Fruit fly (Drosophila melanogaster) whole organism, embryonic: ENCODE results near the gene CG15515.

ENCODE experiments used
- CG10147 ChIP-seq: fragments of 200-800 bp; sonication (Bioruptor generic); optimal IDR thresholded peaks from 2 replicates; lab custom pipeline; 2019; ENCODE audit warnings: missing biosample characterization, mild to moderate bottlenecking, missing genetic modification characterization, moderate library complexity
- CG10267 ChIP-seq: fragments of 200-800 bp; sonication (Bioruptor generic); optimal IDR thresholded peaks from 2 replicates; lab custom pipeline; 2018; ENCODE audit warnings: missing biosample characterization, mild to moderate bottlenecking, missing genetic modification characterization, moderate library complexity
- CG13287 ChIP-seq: fragments of 200-800 bp; sonication (Bioruptor generic); IDR thresholded peaks from 2 replicates; pipeline ENCODE4 v1.3.6; 2022; ENCODE audit warnings: missing biosample characterization, missing genetic modification characterization; ENCODE audit not compliant: partially characterized antibody
- CG13775 ChIP-seq: fragments of 200-800 bp; sonication (Bioruptor generic); optimal IDR thresholded peaks from 3 replicates; lab custom pipeline; 2017; ENCODE audit warnings: missing biosample characterization, mild to moderate bottlenecking, missing genetic modification characterization
- CG14050 ChIP-seq: fragments of 200-800 bp; sonication (Bioruptor generic); IDR thresholded peaks from 3 replicates; pipeline ENCODE4 v1.3.6; 2022; ENCODE audit warnings: missing biosample characterization, missing genetic modification characterization
- CG14710 ChIP-seq: fragments of 200-800 bp; sonication (Bioruptor generic); optimal IDR thresholded peaks from 3 replicates; lab custom pipeline; 2019; ENCODE audit warnings: missing biosample characterization, mild to moderate bottlenecking, missing genetic modification characterization, moderate library complexity
- CG15696 ChIP-seq: fragments of 200-800 bp; sonication (Bioruptor generic); optimal IDR thresholded peaks from 2 replicates; lab custom pipeline; 2019; ENCODE audit warnings: missing biosample characterization, mild to moderate bottlenecking, missing genetic modification characterization, moderate library complexity
- CG1647 ChIP-seq: fragments of 200-800 bp; sonication (Bioruptor generic); optimal IDR thresholded peaks from 3 replicates; lab custom pipeline; 2016; ENCODE audit warnings: missing biosample characterization, missing genetic modification characterization
- CG16779 ChIP-seq: fragments of 200-800 bp; sonication (Bioruptor generic); IDR thresholded peaks from 2 replicates; pipeline ENCODE4 v1.3.6; 2022; ENCODE audit warnings: missing biosample characterization, missing genetic modification characterization
- CG16863 ChIP-seq: fragments of 200-800 bp; sonication (Bioruptor generic); optimal IDR thresholded peaks from 3 replicates; lab custom pipeline; 2016; ENCODE audit warnings: missing biosample characterization, missing genetic modification characterization
- CG17802 ChIP-seq: fragments of 200-800 bp; sonication (Bioruptor generic); optimal IDR thresholded peaks from 2 replicates; lab custom pipeline; 2018; ENCODE audit warnings: missing biosample characterization, mild to moderate bottlenecking, missing genetic modification characterization, moderate library complexity
- CG3838 ChIP-seq: fragments of 200-800 bp; sonication (Bioruptor generic); optimal IDR thresholded peaks from 3 replicates; lab custom pipeline; 2016; ENCODE audit warnings: missing biosample characterization, missing genetic modification characterization
- CG4730 ChIP-seq: fragments of 200-800 bp; sonication (Bioruptor generic); IDR thresholded peaks from 2 replicates; pipeline ENCODE4 v1.3.6; 2022; ENCODE audit warnings: missing biosample characterization, missing genetic modification characterization
- CG5953 ChIP-seq: fragments of 200-800 bp; sonication (Bioruptor generic); IDR thresholded peaks from 2 replicates; pipeline ENCODE4 v1.3.6; 2022; ENCODE audit warnings: missing biosample characterization, missing genetic modification characterization
- CG6683 ChIP-seq: fragments of 200-800 bp; sonication (Bioruptor generic); optimal IDR thresholded peaks from 2 replicates; lab custom pipeline; 2017; ENCODE audit warnings: missing biosample characterization, mild to moderate bottlenecking, missing genetic modification characterization, missing genetic modification reagents
- CG6813 ChIP-seq: fragments of 200-800 bp; sonication (Bioruptor generic); optimal IDR thresholded peaks from 2 replicates; lab custom pipeline; 2017; ENCODE audit warnings: missing biosample characterization, missing genetic modification characterization, mild to moderate bottlenecking, moderate library complexity, missing genetic modification reagents
- CG7839 ChIP-seq: fragments of 200-800 bp; sonication (Bioruptor generic); optimal IDR thresholded peaks from 3 replicates; lab custom pipeline; 2018; ENCODE audit warnings: missing biosample characterization, mild to moderate bottlenecking, missing genetic modification characterization, moderate library complexity
- CG9609 ChIP-seq: fragments of 200-800 bp; sonication (Bioruptor generic); optimal IDR thresholded peaks from 3 replicates; lab custom pipeline; 2016; ENCODE audit warnings: missing biosample characterization, missing genetic modification characterization
- CG9797 ChIP-seq: fragments of 200-800 bp; sonication (Bioruptor generic); optimal IDR thresholded peaks from 3 replicates; lab custom pipeline; 2018; ENCODE audit warnings: missing biosample characterization, mild to moderate bottlenecking, missing genetic modification characterization
- Dp ChIP-seq: fragments of 200-800 bp; sonication (Bioruptor generic); optimal IDR thresholded peaks from 2 replicates; lab custom pipeline; 2018; ENCODE audit warnings: missing biosample characterization, mild to moderate bottlenecking, missing genetic modification characterization, moderate library complexity
- Dref ChIP-seq: fragments of 200-800 bp; sonication (Bioruptor generic); IDR thresholded peaks from 2 replicates; pipeline ENCODE4 v1.3.6; 2022; ENCODE audit warnings: missing biosample characterization, missing genetic modification characterization
- E2f1 ChIP-seq: fragments of 200-800 bp; sonication (Bioruptor generic); IDR thresholded peaks from 2 replicates; pipeline ENCODE4 v1.3.6; 2022; ENCODE audit warnings: missing biosample characterization, missing genetic modification characterization
- Elba2 ChIP-seq: fragments of 200-800 bp; sonication (Bioruptor generic); optimal IDR thresholded peaks from 3 replicates; lab custom pipeline; 2016; ENCODE audit warnings: missing biosample characterization, missing genetic modification characterization
- Hand ChIP-seq: fragments of 200-800 bp; sonication (Bioruptor generic); optimal IDR thresholded peaks from 2 replicates; lab custom pipeline; 2017; ENCODE audit warnings: mild to moderate bottlenecking, missing biosample characterization, missing genetic modification reagents, missing genetic modification characterization
- HmgD ChIP-seq: fragments of 200-800 bp; sonication (Bioruptor generic); optimal IDR thresholded peaks from 3 replicates; lab custom pipeline; 2016; ENCODE audit warnings: missing biosample characterization, missing genetic modification characterization
- Hr51 ChIP-seq, 2 experiments: fragments of 200-800 bp; sonication (Bioruptor generic); optimal IDR thresholded peaks; 2 replicates in 1 of 2; 3 replicates in 1 of 2; lab custom pipeline; 2016 to 2018; ENCODE audit warnings: missing biosample characterization in 2 of 2, missing genetic modification characterization in 2 of 2, mild to moderate bottlenecking in 1 of 2, moderate library complexity in 1 of 2
- Meics ChIP-seq: fragments of 200-800 bp; sonication (Bioruptor generic); optimal IDR thresholded peaks from 2 replicates; lab custom pipeline; 2017; ENCODE audit warnings: missing biosample characterization, mild to moderate bottlenecking, missing genetic modification characterization
- Myb ChIP-seq: fragments of 200-800 bp; sonication (Bioruptor generic); optimal IDR thresholded peaks from 2 replicates; lab custom pipeline; 2016; ENCODE audit warnings: missing biosample characterization, missing genetic modification characterization
- Pdp1 ChIP-seq, 2 experiments: fragments of 200-800 bp; sonication (Bioruptor generic); optimal IDR thresholded peaks; 3 replicates each; lab custom pipeline; 2016; ENCODE audit warnings: missing biosample characterization in 2 of 2, missing genetic modification characterization in 2 of 2, mild to moderate bottlenecking in 1 of 2, moderate library complexity in 1 of 2
- ab ChIP-seq: fragments of 200-800 bp; sonication (Bioruptor generic); optimal IDR thresholded peaks from 2 replicates; lab custom pipeline; 2016; ENCODE audit warnings: missing biosample characterization, missing genetic modification characterization
- aop ChIP-seq: fragments of 200-800 bp; sonication (Bioruptor generic); IDR thresholded peaks from 2 replicates; pipeline ENCODE4 v1.3.6; 2022; ENCODE audit warnings: missing biosample characterization, missing genetic modification characterization
- br ChIP-seq: fragments of >200 bp; optimal IDR thresholded peaks from 2 replicates; lab custom pipeline; 2017
- bsh ChIP-seq, 2 experiments: fragments of 200-800 bp; sonication (Bioruptor generic); optimal IDR thresholded peaks; 2 replicates each; lab custom pipeline; 2017 to 2018; ENCODE audit warnings: mild to moderate bottlenecking in 2 of 2, missing biosample characterization in 2 of 2, missing genetic modification characterization in 2 of 2, moderate library complexity in 1 of 2
- cas ChIP-seq: fragments of 200-800 bp; sonication (Bioruptor generic); IDR thresholded peaks from 2 replicates; pipeline ENCODE4 v1.3.6; 2022; ENCODE audit warnings: missing biosample characterization, missing genetic modification characterization
- dan ChIP-seq: fragments of 200-800 bp; sonication (Bioruptor generic); IDR thresholded peaks from 2 replicates; pipeline ENCODE4 v1.3.6; 2022; ENCODE audit warnings: missing biosample characterization, missing genetic modification characterization
- emc ChIP-seq: fragments of 200-800 bp; sonication (Bioruptor generic); optimal IDR thresholded peaks from 2 replicates; lab custom pipeline; 2016; ENCODE audit warnings: missing biosample characterization, missing genetic modification characterization
- ewg ChIP-seq: fragments of 200-800 bp; sonication (Bioruptor generic); optimal IDR thresholded peaks from 3 replicates; lab custom pipeline; 2017; ENCODE audit warnings: mild to moderate bottlenecking, missing biosample characterization, missing genetic modification reagents, missing genetic modification characterization
- gsb ChIP-seq: fragments of 200-800 bp; sonication (Bioruptor generic); IDR thresholded peaks from 2 replicates; pipeline ENCODE4 v1.3.6; 2022; ENCODE audit warnings: missing biosample characterization, missing genetic modification characterization
- jing ChIP-seq: fragments of 200-800 bp; sonication (Bioruptor generic); optimal IDR thresholded peaks from 2 replicates; lab custom pipeline; 2018; ENCODE audit warnings: missing biosample characterization, mild to moderate bottlenecking, missing genetic modification characterization
- lmd ChIP-seq: fragments of 200-800 bp; sonication (Bioruptor generic); IDR thresholded peaks from 2 replicates; pipeline ENCODE4 v1.3.6; 2022; ENCODE audit warnings: missing biosample characterization, missing genetic modification characterization
- maf-S ChIP-seq: fragments of 200-800 bp; sonication (Bioruptor generic); optimal IDR thresholded peaks from 2 replicates; lab custom pipeline; 2016; ENCODE audit warnings: missing biosample characterization, missing genetic modification characterization
- nau ChIP-seq: fragments of 200-800 bp; sonication (Bioruptor generic); optimal IDR thresholded peaks from 3 replicates; lab custom pipeline; 2017; ENCODE audit warnings: missing biosample characterization, mild to moderate bottlenecking, missing genetic modification characterization, missing genetic modification reagents
- nerfin-1 ChIP-seq: fragments of 200-800 bp; sonication (Bioruptor generic); optimal IDR thresholded peaks from 3 replicates; lab custom pipeline; 2019; ENCODE audit warnings: missing biosample characterization, mild to moderate bottlenecking, missing genetic modification characterization, moderate library complexity
- phol ChIP-seq: fragments of 200-800 bp; sonication (Bioruptor generic); optimal IDR thresholded peaks from 3 replicates; lab custom pipeline; 2018; ENCODE audit warnings: missing biosample characterization, mild to moderate bottlenecking, missing genetic modification characterization, moderate library complexity
- pita ChIP-seq: fragments of 200-800 bp; sonication (Bioruptor generic); optimal IDR thresholded peaks from 2 replicates; lab custom pipeline; 2017; ENCODE audit warnings: missing biosample characterization, mild to moderate bottlenecking, missing genetic modification characterization
- pzg ChIP-seq: fragments of 200-800 bp; sonication (Bioruptor generic); optimal IDR thresholded peaks from 3 replicates; lab custom pipeline; 2018; ENCODE audit warnings: missing biosample characterization, mild to moderate bottlenecking, missing genetic modification characterization, moderate library complexity
- rib ChIP-seq: fragments of 200-800 bp; sonication (Bioruptor generic); IDR thresholded peaks from 2 replicates; pipeline ENCODE4 v1.3.6; 2022; ENCODE audit warnings: missing biosample characterization, missing genetic modification characterization
- schlank ChIP-seq: fragments of 200-800 bp; sonication (Bioruptor generic); optimal IDR thresholded peaks from 2 replicates; lab custom pipeline; 2018; ENCODE audit warnings: missing biosample characterization, mild to moderate bottlenecking, missing genetic modification characterization
- shn ChIP-seq: fragments of 200-800 bp; sonication (Bioruptor generic); optimal IDR thresholded peaks from 3 replicates; lab custom pipeline; 2016; ENCODE audit warnings: missing biosample characterization, missing genetic modification characterization
- sna ChIP-seq: fragments of 200-800 bp; sonication (Bioruptor generic); IDR thresholded peaks from 2 replicates; pipeline ENCODE4 v1.3.6; 2022; ENCODE audit warnings: missing biosample characterization, missing genetic modification characterization; ENCODE audit not compliant: partially characterized antibody
- sug ChIP-seq: fragments of 200-800 bp; optimal IDR thresholded peaks from 2 replicates; lab custom pipeline; 2019; ENCODE audit warnings: missing biosample characterization, mild to moderate bottlenecking, missing genetic modification characterization, moderate library complexity

The CG15515 gene

dm6 chr3R:29933007-29933464 is 27.8 kb downstream of the CG15515 start, which contains the start of the genes Cog7, CG42557 and CG42558 (continued):
- TF ChIP-seq CG16779 (no peak), CG5953 (GFP tag; lab: Robert Waterston, UW) (no peak), cas (no peak), gsb (no peak), bsh (GFP tag; optimal IDR thresholded peaks at IDR 0.05; lab: Kevin White, UChicago) (no peak), jing (GFP tag; lab: Kevin White, UChicago) (no peak), CG10267 (no peak), aop (no peak), CG13287 (GFP tag; lab: Robert Waterston, UW) (peak; percentile 57; the same call in 1 of the 2 replicates), CG9797 (peak; percentile 70), sna (GFP tag; lab: Robert Waterston, UW) (no peak), HmgD (GFP tag; lab: Kevin White, UChicago) (no peak), CG9609 (GFP tag; lab: Kevin White, UChicago) (no peak), CG6813 (GFP tag; lab: Kevin White, UChicago) (no peak), nau (GFP tag; lab: Kevin White, UChicago) (no peak), pita (GFP tag; lab: Kevin White, UChicago) (no peak), CG3838 (GFP tag; lab: Kevin White, UChicago) (no peak), CG16863 (GFP tag; lab: Kevin White, UChicago) (no peak), CG6683 (GFP tag; lab: Kevin White, UChicago) (no peak), Meics (GFP tag; lab: Kevin White, UChicago) (no peak), CG13775 (GFP tag; lab: Kevin White, UChicago) (peak; percentile 100), Dp (GFP tag; lab: Kevin White, UChicago) (no peak), lmd (GFP tag; lab: Robert Waterston, UW) (no peak), CG14050 (GFP tag; lab: Robert Waterston, UW) (no peak), CG7839 (no peak), Dref (GFP tag; lab: Robert Waterston, UW) (peak; percentile 40), CG4730 (GFP tag; lab: Robert Waterston, UW) (no peak), Elba2 (GFP tag; lab: Kevin White, UChicago) (no peak), CG1647 (no peak), Hand (GFP tag; lab: Kevin White, UChicago) (no peak), br (no peak), schlank (tag; lab: Kevin White, UChicago) (no peak), ewg (no peak), emc (GFP tag; lab: Kevin White, UChicago) (no peak), nerfin-1 (tag; lab: Kevin White, UChicago) (no peak), Pdp1 (GFP tag; optimal IDR thresholded peaks at IDR 0.05; lab: Kevin White, UChicago) (no peak), shn (GFP tag; lab: Kevin White, UChicago) (no peak), maf-S (GFP tag; lab: Kevin White, UChicago) (no peak), ab (GFP tag; lab: Kevin White, UChicago) (no peak), CG17802 (no peak), Hr51 (GFP tag; optimal IDR thresholded peaks at IDR 0.05; lab: Kevin White, UChicago) (no peak), pzg (GFP tag; lab: Kevin White, UChicago) (peak; percentile 33), rib (no peak), Myb (GFP tag; lab: Kevin White, UChicago) (no peak), CG15696 (tag; lab: Kevin White, UChicago) (no peak), E2f1 (GFP tag; lab: Robert Waterston, UW) (no peak), sug (tag; lab: Kevin White, UChicago) (no peak), dan (no peak), phol (tag; lab: Kevin White, UChicago) (no peak), CG14710 (tag; lab: Kevin White, UChicago) (no peak), CG10147 (GFP tag; lab: Kevin White, UChicago) (no peak)
